Worm (Caenorhabditis elegans) whole organism, young adult: ENCODE results near the gene fbxb-7.

ENCODE experiments used
- F22D6.2 ChIP-seq: sonication (generic microtip); optimal IDR thresholded peaks from 2 replicates; lab custom pipeline; 2016; ENCODE audit warnings: mild to moderate bottlenecking, missing genetic modification characterization, missing compliant biosample characterization
- F49E8.2 ChIP-seq: sonication (generic microtip); optimal IDR thresholded peaks from 3 replicates; lab custom pipeline; 2017; ENCODE audit warnings: missing genetic modification characterization, mild to moderate bottlenecking, missing compliant biosample characterization, antibody characterized with exemption, moderate library complexity; ENCODE audit not compliant: insufficient read depth
- Y53G8AR.9 ChIP-seq: fragments of 200-800 bp; sonication (Bioruptor generic); conservative IDR thresholded peaks from 2 replicates; pipeline ENCODE4 v1.3.6; 2022; ENCODE audit warnings: missing genetic modification reagents, missing genetic modification characterization, missing compliant biosample characterization
- ceh-91 ChIP-seq: fragments of 200-800 bp; sonication (Bioruptor generic); IDR thresholded peaks from 2 replicates; pipeline ENCODE4 v1.3.6; 2022; ENCODE audit warnings: missing genetic modification reagents, missing genetic modification characterization, missing compliant biosample characterization
- nfya-2 ChIP-seq: fragments of 200-800 bp; sonication (Bioruptor generic); IDR thresholded peaks from 2 replicates; pipeline ENCODE4 v1.3.6; 2022; ENCODE audit warnings: missing genetic modification reagents, missing genetic modification characterization, missing compliant biosample characterization
- nhr-80 ChIP-seq: sonication (generic microtip); optimal IDR thresholded peaks from 2 replicates; lab custom pipeline; 2016; ENCODE audit warnings: missing genetic modification characterization, missing compliant biosample characterization
- rec-8 ChIP-seq, 2 experiments: sonication (generic microtip); optimal IDR thresholded peaks; 2 replicates each; lab custom pipeline; 2016; ENCODE audit warnings: mild to moderate bottlenecking in 2 of 2, missing genetic modification characterization in 2 of 2, missing genetic modification reagents in 2 of 2, missing genotype in 2 of 2, missing biosample characterization in 1 of 2, missing compliant biosample characterization in 1 of 2, moderate library complexity in 1 of 2
- somi-1 ChIP-seq: fragments of 200-800 bp; sonication (Bioruptor generic); optimal IDR thresholded peaks from 2 replicates; lab custom pipeline; 2018; ENCODE audit warnings: mild to moderate bottlenecking, missing genetic modification characterization, missing compliant biosample characterization

DNA sequence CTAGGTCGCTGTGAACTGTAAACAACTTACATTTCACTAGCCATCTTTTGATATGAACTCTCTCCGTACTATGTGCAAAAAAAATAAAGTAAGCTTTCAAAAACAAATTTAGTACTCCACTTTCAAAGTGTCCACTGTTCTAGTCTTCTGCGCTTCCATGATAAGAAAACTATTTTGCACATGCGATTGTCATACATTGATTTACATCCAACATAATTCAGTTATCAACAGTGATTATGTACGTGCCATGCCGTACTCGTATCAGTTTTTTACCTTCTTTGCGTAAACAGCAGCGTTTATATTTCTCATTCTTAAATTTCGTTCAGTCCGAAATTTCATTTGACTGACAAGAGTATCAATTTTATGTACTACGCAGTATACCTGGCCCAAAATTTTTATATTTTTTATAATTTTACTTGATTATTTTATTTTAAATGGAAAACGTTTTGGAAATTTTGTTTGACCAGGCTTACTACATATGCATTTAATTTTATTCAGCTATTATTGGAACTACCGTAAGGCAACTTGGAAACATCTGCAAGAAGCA is 24.3 kb upstream of the fbxb-7 start, which contains the start of the genes fbxa-134 and F47H4.2:
- TF ChIP-seq Y53G8AR.9 (no peak), nfya-2 (no peak), F49E8.2 (tag; lab: Kevin White, UChicago) (no peak), nhr-80 (tag; lab: Kevin White, UChicago) (peak; percentile 69), somi-1 (no peak), rec-8 (tag; optimal IDR thresholded peaks at IDR 0.05; lab: Kevin White, UChicago) (no peak), F22D6.2 (no peak), ceh-91 (GFP tag; lab: Robert Waterston, UW) (no peak)
